Worm (Caenorhabditis elegans): ENCODE measurements around the gene C49C8.8.

ce11 chrIV:8648502-8648901, 3.4 kb upstream of the C49C8.8 start, which contains the start of gene cyp-33E1:
- TF ChIP-seq ceh-16 (tag; optimal IDR thresholded peaks at IDR 0.05), result no peak
- no peak for TF ChIP-seq sea-2 (GFP tag; optimal IDR thresholded peaks at IDR 0.05)
- no peak for TF ChIP-seq eor-1 (tag; optimal IDR thresholded peaks at IDR 0.05)
